Worm (Caenorhabditis elegans): ENCODE results near the gene R01H2.7.

R01H2.7 gene

DNA sequence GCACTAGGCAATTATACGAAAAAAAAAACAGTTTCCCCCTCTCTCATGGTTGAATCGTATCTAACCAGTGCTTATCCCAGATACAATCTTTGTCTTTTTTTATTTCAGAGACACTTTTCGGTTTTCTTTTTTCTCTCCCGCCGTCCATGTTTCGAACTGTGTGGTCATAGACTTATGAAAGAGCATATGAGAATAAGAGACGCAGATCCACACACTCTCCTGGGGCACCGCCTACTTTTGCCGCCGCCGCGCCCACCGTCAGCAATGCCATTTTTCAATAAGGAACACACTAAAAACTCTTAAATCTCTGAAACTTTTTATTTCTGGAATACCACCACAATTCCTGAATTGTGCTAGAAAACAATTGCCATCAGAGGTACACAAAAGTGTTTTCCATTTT lies 55.6 kb downstream of the R01H2.7 start, which contains the start of gene prk-1:
TSS of gene prk-1 (plus strand) at position 269 of the 400 bp plus-strand sequence.
- TF ChIP-seq pes-1 (GFP tag; IDR thresholded peaks at IDR 0.05), result no peak
- TF ChIP-seq tra-4 (tag; optimal IDR thresholded peaks at IDR 0.05), result no peak
- TF ChIP-seq ceh-13 (GFP tag; optimal IDR thresholded peaks at IDR 0.05), result no peak
- no peak for TF ChIP-seq flt-1 (GFP tag; IDR thresholded peaks at IDR 0.05)
- no peak for TF ChIP-seq scrt-1 (GFP tag; IDR thresholded peaks at IDR 0.05)
- TF ChIP-seq F13C5.2 (tag; optimal IDR thresholded peaks at IDR 0.05), result no peak
- TF ChIP-seq sea-1 (GFP tag; conservative IDR thresholded peaks at IDR 0.05), result no peak

DNA sequence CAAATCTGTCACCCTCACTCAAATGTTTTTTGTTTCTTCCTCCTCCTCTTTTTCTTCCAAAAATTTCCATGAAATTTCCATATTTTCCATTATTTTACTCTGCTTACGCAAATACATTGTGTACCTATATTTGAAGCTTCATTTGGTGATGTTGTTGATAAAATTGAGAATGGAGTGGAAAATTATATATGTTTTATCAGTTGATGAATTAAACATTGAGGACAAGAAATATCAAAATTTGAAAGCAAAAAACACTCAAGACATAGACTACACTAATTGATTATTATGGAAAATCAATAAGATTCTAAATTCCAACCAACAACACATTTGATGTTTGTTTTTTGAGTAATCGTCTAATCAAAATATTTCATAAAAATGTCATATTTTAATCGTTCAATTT lies 56.3 kb downstream of the R01H2.7 start:
- TF ChIP-seq tbx-11 (GFP tag; IDR thresholded peaks at IDR 0.05), result no peak

DNA sequence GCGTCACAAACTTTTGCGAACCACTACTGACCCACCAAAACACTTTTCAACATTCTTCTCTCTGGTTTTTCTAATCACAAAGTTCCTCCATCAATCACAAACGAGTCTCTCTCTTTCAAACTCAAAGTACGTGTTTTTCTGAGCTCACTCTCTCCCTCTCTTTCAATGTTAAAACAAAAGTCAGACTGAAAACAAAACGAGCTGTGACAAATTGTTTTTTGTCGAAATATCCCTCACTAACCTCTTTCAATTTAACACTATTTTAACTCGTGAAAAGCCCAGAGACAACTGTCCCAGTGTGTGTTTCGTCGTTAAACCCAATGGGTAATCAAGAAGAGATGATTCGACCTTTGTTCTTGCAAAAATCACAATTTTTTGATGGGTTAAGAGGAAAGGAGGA lies 57.5 kb downstream of the R01H2.7 start:
- no peak for TF ChIP-seq sea-1 (GFP tag; conservative IDR thresholded peaks at IDR 0.05)
- no peak for TF ChIP-seq B0310.2 (tag; optimal IDR thresholded peaks at IDR 0.05)
- no peak for TF ChIP-seq tra-4 (tag; optimal IDR thresholded peaks at IDR 0.05)
- TF ChIP-seq F13C5.2 (tag; optimal IDR thresholded peaks at IDR 0.05), result no peak
- no peak for TF ChIP-seq pes-1 (GFP tag; IDR thresholded peaks at IDR 0.05)
- TF ChIP-seq hmbx-1 (tag; optimal IDR thresholded peaks at IDR 0.05), result no peak
- no peak for TF ChIP-seq scrt-1 (GFP tag; IDR thresholded peaks at IDR 0.05)
- no peak for TF ChIP-seq ets-7 (tag; optimal IDR thresholded peaks at IDR 0.05)
- no peak for TF ChIP-seq ama-1 (optimal IDR thresholded peaks at IDR 0.05)
- no peak for TF ChIP-seq hmg-4 (GFP tag; optimal IDR thresholded peaks at IDR 0.05)
- no peak for TF ChIP-seq aly-1 (tag; optimal IDR thresholded peaks at IDR 0.05)
- no peak for TF ChIP-seq tbx-37 (GFP tag; conservative IDR thresholded peaks at IDR 0.05)
- TF ChIP-seq tbx-11 (GFP tag; IDR thresholded peaks at IDR 0.05), result no peak
- no peak for TF ChIP-seq ceh-13 (GFP tag; optimal IDR thresholded peaks at IDR 0.05)
- TF ChIP-seq ceh-36 (tag; optimal IDR thresholded peaks at IDR 0.05), result no peak
- TF ChIP-seq flt-1 (GFP tag; IDR thresholded peaks at IDR 0.05), result no peak
- no peak for TF ChIP-seq hnd-1 (tag; optimal IDR thresholded peaks at IDR 0.05)

Measured in whole organism, early embryonic.